Worm (Caenorhabditis elegans) whole organism, L1 larva: Measurements from ENCODE around the gene K02E7.7.
"Not testable (repeated sequence)": the region's sequence is repeated elsewhere in the genome, so short reads cannot be mapped to it uniquely, and the experiment has no call there.

Experiments
- C16A3.4 ChIP-seq: fragments of 150-350 bp; optimal IDR thresholded peaks from 2 replicates; lab custom pipeline; 2014; ENCODE audit warnings: missing biosample characterization, missing genetic modification characterization
- aha-1 ChIP-seq: fragments of 150-350 bp; optimal IDR thresholded peaks from 2 replicates; lab custom pipeline; 2014; ENCODE audit warnings: missing biosample characterization, missing genetic modification characterization
- alr-1 ChIP-seq: fragments of 200-800 bp; sonication (Bioruptor generic); optimal IDR thresholded peaks from 2 replicates; lab custom pipeline; 2018; ENCODE audit warnings: borderline replicate concordance, mild to moderate bottlenecking, missing genetic modification characterization, missing compliant biosample characterization
- aly-2 ChIP-seq: fragments of 150-350 bp; optimal IDR thresholded peaks from 2 replicates; lab custom pipeline; 2014; ENCODE audit warnings: missing biosample characterization, missing genetic modification characterization
- blmp-1 ChIP-seq: fragments of 150-350 bp; optimal IDR thresholded peaks from 2 replicates; lab custom pipeline; 2014; ENCODE audit warnings: missing biosample characterization, missing genetic modification characterization
- ceh-63 ChIP-seq: fragments of 200-800 bp; sonication (Bioruptor generic); optimal IDR thresholded peaks from 2 replicates; lab custom pipeline; 2018; ENCODE audit warnings: mild to moderate bottlenecking, missing genetic modification characterization, missing compliant biosample characterization
- ceh-8 ChIP-seq: fragments of 200-800 bp; sonication (Bioruptor generic); optimal IDR thresholded peaks from 2 replicates; lab custom pipeline; 2018; ENCODE audit warnings: mild to moderate bottlenecking, missing genetic modification characterization, moderate library complexity, missing compliant biosample characterization
- ceh-88 ChIP-seq: fragments of 200-800 bp; sonication (Bioruptor generic); IDR thresholded peaks from 2 replicates; pipeline ENCODE4 v1.3.6; 2022; ENCODE audit warnings: missing genetic modification characterization, missing compliant biosample characterization
- dpl-1 ChIP-seq, 3 experiments: fragments of 150-350 bp in 2 of 3; sonication (generic microtip) in 1 of 3; optimal IDR thresholded peaks; 2 replicates each; lab custom pipeline; 2014 to 2017; ENCODE audit warnings: missing biosample characterization in 3 of 3, missing genetic modification characterization in 3 of 3, missing genetic modification reagents in 3 of 3
- efl-1 ChIP-seq, 4 experiments: fragments of 150-350 bp; optimal IDR thresholded peaks in 3 of 4; peaks in 1 of 4; 1 replicate in 1 of 4; 2 replicates in 3 of 4; lab custom pipeline; 2014; ENCODE audit warnings: missing biosample characterization in 2 of 4, missing genetic modification characterization in 2 of 4, missing genetic modification reagents in 2 of 4
- elt-3 ChIP-seq, 6 experiments: fragments of 150-350 bp in 1 of 6; sonication (generic microtip); optimal IDR thresholded peaks; 2 replicates each; lab custom pipeline; 2017 to 2018; ENCODE audit warnings: missing biosample characterization in 6 of 6, missing genetic modification characterization in 6 of 6, inconsistent platforms in 1 of 6
- fos-1 ChIP-seq: fragments of 150-350 bp; optimal IDR thresholded peaks from 2 replicates; lab custom pipeline; 2014; ENCODE audit warnings: missing biosample characterization, missing genetic modification characterization
- hlh-17 ChIP-seq: fragments of 200-800 bp; sonication (Bioruptor generic); optimal IDR thresholded peaks from 2 replicates; lab custom pipeline; 2018; ENCODE audit warnings: missing genetic modification characterization, mild to moderate bottlenecking, missing compliant biosample characterization, moderate library complexity, borderline replicate concordance
- hpl-2 ChIP-seq: fragments of 150-350 bp; optimal IDR thresholded peaks from 2 replicates; lab custom pipeline; 2014; ENCODE audit warnings: missing biosample characterization, missing genetic modification reagents, missing genetic modification characterization
- isw-1 ChIP-seq: fragments of 200-800 bp; sonication (Bioruptor generic); IDR thresholded peaks from 2 replicates; pipeline ENCODE4 v1.3.6; 2022; ENCODE audit warnings: missing genetic modification characterization, missing compliant biosample characterization
- jun-1 ChIP-seq: fragments of 150-350 bp; optimal IDR thresholded peaks from 2 replicates; lab custom pipeline; 2014; ENCODE audit warnings: missing biosample characterization, missing genetic modification reagents, missing genetic modification characterization
- lin-15B ChIP-seq: fragments of 150-350 bp; sonication (generic microtip); optimal IDR thresholded peaks from 3 replicates; lab custom pipeline; 2014; ENCODE audit warnings: missing biosample characterization, missing genetic modification characterization
- lin-35 ChIP-seq, 2 experiments: fragments of 150-350 bp; optimal IDR thresholded peaks; 2 replicates each; lab custom pipeline; 2014; ENCODE audit warnings: missing biosample characterization in 2 of 2, missing genetic modification characterization in 2 of 2, missing genetic modification reagents in 2 of 2
- lin-39 ChIP-seq: fragments of 150-350 bp; optimal IDR thresholded peaks from 2 replicates; lab custom pipeline; 2014; ENCODE audit warnings: missing biosample characterization, missing genetic modification reagents, missing genetic modification characterization
- lsy-2 ChIP-seq, 2 experiments: fragments of 150-350 bp; optimal IDR thresholded peaks; 2 replicates each; lab custom pipeline; 2014; ENCODE audit warnings: missing biosample characterization in 2 of 2, missing genetic modification characterization in 2 of 2
- mef-2 ChIP-seq: fragments of 150-350 bp; optimal IDR thresholded peaks from 2 replicates; lab custom pipeline; 2014; ENCODE audit warnings: missing biosample characterization, missing genetic modification characterization
- nhr-20 ChIP-seq: sonication (generic microtip); optimal IDR thresholded peaks from 2 replicates; lab custom pipeline; 2016; ENCODE audit warnings: mild to moderate bottlenecking, missing genetic modification characterization, missing compliant biosample characterization
- nhr-237 ChIP-seq: fragments of 150-350 bp; optimal IDR thresholded peaks from 2 replicates; lab custom pipeline; 2014; ENCODE audit warnings: missing biosample characterization, missing genetic modification characterization
- nhr-28 ChIP-seq: fragments of 150-350 bp; optimal IDR thresholded peaks from 2 replicates; lab custom pipeline; 2014; ENCODE audit warnings: missing biosample characterization, missing genetic modification characterization
- nhr-77 ChIP-seq: fragments of 150-350 bp; optimal IDR thresholded peaks from 2 replicates; lab custom pipeline; 2014; ENCODE audit warnings: missing biosample characterization, missing genetic modification characterization
- nhr-85 ChIP-seq: sonication (generic microtip); peaks from one replicate; lab custom pipeline; 2016; ENCODE audit warnings: missing genetic modification characterization, inconsistent platforms, missing compliant biosample characterization
- pax-3 ChIP-seq: fragments of 200-800 bp; sonication (Bioruptor generic); optimal IDR thresholded peaks from 2 replicates; lab custom pipeline; 2018; ENCODE audit warnings: mild to moderate bottlenecking, missing genetic modification characterization, moderate library complexity, missing compliant biosample characterization
- rnt-1 ChIP-seq: sonication (generic microtip); optimal IDR thresholded peaks from 2 replicates; lab custom pipeline; 2016; ENCODE audit warnings: mild to moderate bottlenecking, missing genetic modification characterization, moderate library complexity, missing compliant biosample characterization
- snpc-4 ChIP-seq: fragments of 150-350 bp; optimal IDR thresholded peaks from 2 replicates; lab custom pipeline; 2014; ENCODE audit warnings: missing biosample characterization, missing genetic modification characterization
- snu-23 ChIP-seq: sonication (generic microtip); optimal IDR thresholded peaks from 2 replicates; lab custom pipeline; 2016; ENCODE audit warnings: missing genetic modification characterization, missing compliant biosample characterization
- sox-4 ChIP-seq: sonication (generic microtip); optimal IDR thresholded peaks from 2 replicates; lab custom pipeline; 2016; ENCODE audit warnings: missing genetic modification characterization, missing compliant biosample characterization
- sptf-1 ChIP-seq: fragments of 150-350 bp; optimal IDR thresholded peaks from 2 replicates; lab custom pipeline; 2014; ENCODE audit warnings: missing biosample characterization, missing genetic modification characterization
- unc-130 ChIP-seq: fragments of 150-350 bp; optimal IDR thresholded peaks from 2 replicates; lab custom pipeline; 2017; ENCODE audit warnings: missing biosample characterization, missing genetic modification characterization, inconsistent platforms
- unc-62 ChIP-seq: fragments of 150-350 bp; optimal IDR thresholded peaks from 2 replicates; lab custom pipeline; 2014; ENCODE audit warnings: missing biosample characterization, missing genetic modification reagents, missing genetic modification characterization
- unc-98 ChIP-seq: fragments of 200-800 bp; sonication (Bioruptor generic); IDR thresholded peaks from 2 replicates; pipeline ENCODE4 v1.3.6; 2022; ENCODE audit warnings: missing genetic modification characterization, missing compliant biosample characterization
- zag-1 ChIP-seq: fragments of 150-350 bp; optimal IDR thresholded peaks from 2 replicates; lab custom pipeline; 2014; ENCODE audit warnings: missing biosample characterization, missing genetic modification characterization

Gene K02E7.7

DNA sequence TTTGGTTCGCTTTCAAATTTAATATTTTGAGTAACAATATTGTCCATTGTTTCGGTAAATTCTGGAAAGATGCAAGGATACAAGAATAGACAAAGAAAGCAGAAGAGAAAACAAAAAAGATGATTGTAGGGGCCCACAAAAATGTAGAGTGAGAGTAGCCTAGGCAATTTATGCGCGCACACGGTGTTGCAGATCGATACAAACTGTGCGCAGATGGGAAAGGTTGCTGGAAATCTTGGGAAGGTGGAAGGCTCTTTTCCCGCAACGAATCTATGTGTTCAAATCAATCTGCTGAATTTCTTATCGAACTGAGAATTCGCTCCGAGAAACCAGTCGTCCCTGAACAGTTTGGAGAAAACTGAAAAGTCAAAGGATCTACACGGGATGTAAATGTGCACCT, 5.9 kb downstream of the K02E7.7 start, which contains the start of gene btb-10:
Gene btb-10 (minus strand): TSS at position 101 of the 400 bp plus-strand sequence.
- TF ChIP-seq nhr-77 (tag; lab: Kevin White, UChicago); ceh-8 (GFP tag; lab: Kevin White, UChicago); zag-1 (tag; lab: Kevin White, UChicago): not testable (repeated sequence)

- TF ChIP-seq aly-2 (tag; lab: Kevin White, UChicago) (no peak), ceh-88 (GFP tag; lab: Robert Waterston, UW) (no peak)
These were observed 9.1 kb downstream of the K02E7.7 start for ce11 chrII:1063926-1064325.

DNA sequence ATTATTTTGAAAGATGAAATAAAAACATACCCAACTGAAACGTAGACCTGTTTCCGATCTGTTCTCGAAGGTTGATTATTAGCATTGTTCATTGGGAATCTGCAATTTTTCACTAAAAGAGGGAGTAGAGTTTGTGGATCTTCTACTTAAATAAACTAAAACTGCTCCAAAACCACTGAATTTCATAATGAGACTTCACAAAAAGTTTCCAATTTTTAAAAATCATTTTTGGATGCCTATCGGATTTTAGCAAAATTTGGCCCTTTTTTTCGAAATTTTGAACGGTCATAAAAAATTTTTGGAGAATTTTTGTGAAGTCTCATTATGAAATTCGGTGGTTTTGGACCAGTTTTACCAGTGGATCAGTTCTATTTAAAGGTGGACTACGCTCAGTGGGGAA, 12.1 kb downstream of the K02E7.7 start, which contains the start of gene K02E7.10:
Gene K02E7.10 (minus strand): TSS at position 101 of the 400 bp plus-strand sequence.
- no peak for TF ChIP-seq jun-1 (tag; lab: Kevin White, UChicago)
- TF ChIP-seq unc-130 (tag; lab: Kevin White, UChicago), result no peak
- TF ChIP-seq snpc-4, result no peak
- no peak for TF ChIP-seq unc-98
- TF ChIP-seq snu-23 (GFP tag; lab: Kevin White, UChicago), result no peak
- TF ChIP-seq ceh-63, result no peak
- no peak for TF ChIP-seq unc-62 (GFP tag; lab: Kevin White, UChicago)
- TF ChIP-seq sox-4 (tag; lab: Kevin White, UChicago), result no peak
- TF ChIP-seq hlh-17 (GFP tag; lab: Kevin White, UChicago), result no peak
- TF ChIP-seq mef-2 (tag; lab: Kevin White, UChicago), result no peak
- no peak for TF ChIP-seq lin-35 (GFP tag; optimal IDR thresholded peaks at IDR 0.05; lab: Kevin White, UChicago)
- TF ChIP-seq pax-3 (tag; lab: Kevin White, UChicago), result no peak
- no peak for TF ChIP-seq elt-3 (tag; optimal IDR thresholded peaks at IDR 0.05; lab: Kevin White, UChicago)

ce11 chrII:1070875-1071274, 16.1 kb downstream of the K02E7.7 start, which contains the start of gene K02E7.12:
Gene K02E7.12, plus strand, starts transcription at chrII:1071175.
- TF ChIP-seq nhr-77 (tag; lab: Kevin White, UChicago), result no peak
- no peak for TF ChIP-seq blmp-1
- no peak for TF ChIP-seq C16A3.4
- no peak for TF ChIP-seq nhr-237 (tag; lab: Kevin White, UChicago)
- no peak for TF ChIP-seq snu-23 (GFP tag; lab: Kevin White, UChicago)
- no peak for TF ChIP-seq lin-39
- TF ChIP-seq aha-1 (tag; lab: Kevin White, UChicago), result no peak
- no peak for TF ChIP-seq unc-98
- no peak for TF ChIP-seq nhr-85 (tag; lab: Kevin White, UChicago)
- no peak for TF ChIP-seq fos-1
- TF ChIP-seq hpl-2, result no peak
- no peak for TF ChIP-seq rnt-1 (tag; lab: Kevin White, UChicago)
- TF ChIP-seq dpl-1 (GFP tag; optimal IDR thresholded peaks at IDR 0.05; lab: Kevin White, UChicago), result no peak

DNA sequence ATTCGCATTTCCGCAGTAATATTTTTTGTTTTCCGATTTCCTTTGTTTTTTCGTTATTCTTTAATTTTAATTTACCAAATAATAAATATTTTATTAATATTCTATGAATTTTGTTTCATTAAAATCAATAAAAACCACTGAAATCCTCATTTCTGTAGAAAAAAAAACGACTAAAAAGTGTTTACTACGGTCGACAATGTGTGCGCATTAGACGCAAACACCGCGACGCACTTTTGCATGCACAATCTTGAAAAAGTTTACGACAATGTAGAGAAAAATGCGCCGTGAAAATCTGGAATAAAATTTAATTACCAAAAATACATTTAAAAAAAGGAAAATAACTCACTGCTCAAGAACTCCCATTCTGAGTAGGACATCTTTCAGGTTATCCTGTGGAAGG, 16.6 kb downstream of the K02E7.7 start:
- TF ChIP-seq efl-1 (optimal IDR thresholded peaks at IDR 0.05; lab: Kevin White, UChicago) (peak in 1 of 2 experiments; percentile 6), efl-1 (GFP tag; optimal IDR thresholded peaks at IDR 0.05 in 1 of 2; lab: Kevin White, UChicago) (no peak), isw-1 (no peak), lsy-2 (tag; optimal IDR thresholded peaks at IDR 0.05; lab: Kevin White, UChicago) (peak in 1 of 2 experiments; percentile 63), nhr-28 (no peak)

- TF ChIP-seq sptf-1 (tag; lab: Kevin White, UChicago) (no peak), lin-15B (tag; lab: Kevin White, UChicago) (no peak), dpl-1 (GFP tag; optimal IDR thresholded peaks at IDR 0.05; lab: Kevin White, UChicago) (no peak), jun-1 (tag; lab: Kevin White, UChicago) (no peak), isw-1 (no peak), alr-1 (tag; lab: Kevin White, UChicago) (no peak), nhr-20 (tag; lab: Kevin White, UChicago) (no peak)
These were observed 17.3 kb downstream of the K02E7.7 start, which contains the start of gene K02E7.4 for ce11 chrII:1072106-1072505. Gene K02E7.4, plus strand, starts transcription at chrII:1072406.
